Fruit fly (Drosophila melanogaster): Measurements from ENCODE around the gene Diap1.
A peak's percentile ranks its signal among the peaks of the same experiment; 100 is the strongest.

The Diap1 gene

dm6 chr3L:16011319-16012210 lies 39.3 kb downstream of the Diap1 start, which contains the start of gene mib1 (continued):
- no peak for TF ChIP-seq Mes4 (GFP tag; optimal IDR thresholded peaks at IDR 0.05)
- peak; percentile 35; the same call in 2 of the 3 replicates for TF ChIP-seq ken (GFP tag; IDR thresholded peaks at IDR 0.05)
- no peak for TF ChIP-seq CG15269 (tag; optimal IDR thresholded peaks at IDR 0.05)
- TF ChIP-seq CG11504 (tag; optimal IDR thresholded peaks at IDR 0.05), result peak; percentile 55
- no peak for TF ChIP-seq CG1832 (GFP tag; optimal IDR thresholded peaks at IDR 0.05)
- TF ChIP-seq Bgb (GFP tag; IDR thresholded peaks at IDR 0.05; ENCODE audit: partially characterized antibody), result peak; percentile 95
- TF ChIP-seq abd-A (tag; optimal IDR thresholded peaks at IDR 0.05), result peak; percentile 80
- TF ChIP-seq Dll (GFP tag; IDR thresholded peaks at IDR 0.05; ENCODE audit: partially characterized antibody), result peak; percentile 84
- peak; percentile 38 for TF ChIP-seq CG30020 (tag; optimal IDR thresholded peaks at IDR 0.05)
- peak; percentile 59 for TF ChIP-seq CG2712 (tag; optimal IDR thresholded peaks at IDR 0.05)
- TF ChIP-seq CG6175 (GFP tag; IDR thresholded peaks at IDR 0.05), result no peak
- no peak for TF ChIP-seq gt (GFP tag; IDR thresholded peaks at IDR 0.05)
- peak; percentile 95; the same call in 3 of the 4 replicates for TF ChIP-seq chinmo (GFP tag; IDR thresholded peaks at IDR 0.05; ENCODE audit: partially characterized antibody)
- peak; percentile 91 for TF ChIP-seq CG17186 (GFP tag; optimal IDR thresholded peaks at IDR 0.05)
- no peak for TF ChIP-seq CG1602 (GFP tag; optimal IDR thresholded peaks at IDR 0.05)
- peak; percentile 90 for TF ChIP-seq row (GFP tag; IDR thresholded peaks at IDR 0.05)
- peak; percentile 71 for TF ChIP-seq CG15514 (GFP tag; optimal IDR thresholded peaks at IDR 0.05)
- TF ChIP-seq GATAe (GFP tag; conservative IDR thresholded peaks at IDR 0.05), result no peak
- TF ChIP-seq CG1603 (tag; optimal IDR thresholded peaks at IDR 0.05), result peak; percentile 91
- TF ChIP-seq CG9876 (GFP tag; optimal IDR thresholded peaks at IDR 0.05), result no peak
- no peak for TF ChIP-seq CG18619 (GFP tag; optimal IDR thresholded peaks at IDR 0.05)
- no peak for TF ChIP-seq CG10565 (GFP tag; optimal IDR thresholded peaks at IDR 0.05)
- peak; percentile 24 for TF ChIP-seq gem (tag; optimal IDR thresholded peaks at IDR 0.05)
- peak; percentile 41 for TF ChIP-seq CG13424 (tag; optimal IDR thresholded peaks at IDR 0.05)
- no peak for TF ChIP-seq Ada2b (GFP tag; IDR thresholded peaks at IDR 0.05)
- no peak for TF ChIP-seq CG11085 (GFP tag; IDR thresholded peaks at IDR 0.05)
- TF ChIP-seq CG10321 (GFP tag; IDR thresholded peaks at IDR 0.05), result no peak
- TF ChIP-seq CG6813 (GFP tag; optimal IDR thresholded peaks at IDR 0.05), result no peak
- no peak for TF ChIP-seq luna (GFP tag; optimal IDR thresholded peaks at IDR 0.05)
- TF ChIP-seq dan (GFP tag; IDR thresholded peaks at IDR 0.05), result no peak
- no peak for TF ChIP-seq slp2 (GFP tag; optimal IDR thresholded peaks at IDR 0.05)
- no peak for TF ChIP-seq ap (GFP tag; IDR thresholded peaks at IDR 0.05)
- TF ChIP-seq bcd (GFP tag; optimal IDR thresholded peaks at IDR 0.05), result peak; percentile 52
- TF ChIP-seq otp (GFP tag; IDR thresholded peaks at IDR 0.05), result no peak
- no peak for TF ChIP-seq CG1792 (GFP tag; optimal IDR thresholded peaks at IDR 0.05)
- no peak for TF ChIP-seq CG2202 (tag; optimal IDR thresholded peaks at IDR 0.05)
- peak in 1 of 2 experiments; percentile 32 for TF ChIP-seq dpn (GFP tag; optimal IDR thresholded peaks at IDR 0.05)
- no peak for TF ChIP-seq CG17359 (tag; optimal IDR thresholded peaks at IDR 0.05)
- TF ChIP-seq aop (GFP tag; IDR thresholded peaks at IDR 0.05), result no peak
- TF ChIP-seq h (optimal IDR thresholded peaks at IDR 0.05), result no peak
- no peak for TF ChIP-seq Dip3 (GFP tag; optimal IDR thresholded peaks at IDR 0.05)
- TF ChIP-seq prd (optimal IDR thresholded peaks at IDR 0.05), result no peak
- 0 out of 3 replicates have a peak, but pooled peaks have one; percentile 33 for TF ChIP-seq prd (GFP tag; IDR thresholded peaks at IDR 0.05)
- no peak for TF ChIP-seq CG16863 (GFP tag; optimal IDR thresholded peaks at IDR 0.05)
- TF ChIP-seq fd96Cb (tag; optimal IDR thresholded peaks at IDR 0.05), result no peak
- TF ChIP-seq CTCF (GFP tag; optimal IDR thresholded peaks at IDR 0.05), result peak; percentile 63
- TF ChIP-seq CG3847 (GFP tag; IDR thresholded peaks at IDR 0.05), result peak; percentile 89
- no peak for TF ChIP-seq corto (GFP tag; optimal IDR thresholded peaks at IDR 0.05)
- TF ChIP-seq unpg (GFP tag; optimal IDR thresholded peaks at IDR 0.05), result no peak
- TF ChIP-seq pita (GFP tag; optimal IDR thresholded peaks at IDR 0.05), result no peak
